Worm (Caenorhabditis elegans) whole organism, young adult: ENCODE results near the gene F28C6.9.

Source experiments
- B0336.3 ChIP-seq: fragments of 200-800 bp; sonication (Bioruptor generic); IDR thresholded peaks from 2 replicates; pipeline ENCODE4 v1.3.6; 2022; ENCODE audit warnings: missing genetic modification characterization, missing compliant biosample characterization
- C06A6.2 ChIP-seq: fragments of 200-800 bp; sonication (Bioruptor generic); conservative IDR thresholded peaks from 2 replicates; pipeline ENCODE4 v1.3.6; 2022; ENCODE audit warnings: missing genetic modification characterization, missing compliant biosample characterization
- D2030.7 ChIP-seq: fragments of 200-800 bp; sonication (Bioruptor generic); IDR thresholded peaks from 2 replicates; pipeline ENCODE4 v1.3.6; 2022; ENCODE audit warnings: missing genetic modification reagents, missing genetic modification characterization, missing compliant biosample characterization
- F33H1.4 ChIP-seq: fragments of 200-800 bp; sonication (Bioruptor generic); IDR thresholded peaks from 2 replicates; pipeline ENCODE4 v1.3.6; 2022; ENCODE audit warnings: missing genetic modification reagents, missing genetic modification characterization, missing compliant biosample characterization
- F37B4.10 ChIP-seq: fragments of 200-800 bp; sonication (Bioruptor generic); IDR thresholded peaks from 2 replicates; pipeline ENCODE4 v1.3.6; 2022; ENCODE audit warnings: missing genetic modification characterization, missing compliant biosample characterization
- F49E8.2 ChIP-seq: sonication (generic microtip); optimal IDR thresholded peaks from 3 replicates; lab custom pipeline; 2017; ENCODE audit warnings: missing genetic modification characterization, mild to moderate bottlenecking, missing compliant biosample characterization, antibody characterized with exemption, moderate library complexity; ENCODE audit not compliant: insufficient read depth
- F52B5.7 ChIP-seq: sonication (generic microtip); optimal IDR thresholded peaks from 2 replicates; lab custom pipeline; 2016; ENCODE audit warnings: mild to moderate bottlenecking, missing genetic modification characterization, missing compliant biosample characterization
- F55B11.4 ChIP-seq: sonication (generic microtip); optimal IDR thresholded peaks from 2 replicates; lab custom pipeline; 2016; ENCODE audit warnings: missing compliant biosample characterization, missing genetic modification characterization, borderline replicate concordance; ENCODE audit not compliant: insufficient read depth
- K12H6.12 ChIP-seq: fragments of 200-800 bp; sonication (Bioruptor generic); optimal IDR thresholded peaks from 2 replicates; lab custom pipeline; 2018; ENCODE audit warnings: mild to moderate bottlenecking, missing genetic modification characterization, missing compliant biosample characterization
- Y53F4B.3 ChIP-seq: fragments of 200-800 bp; sonication (Bioruptor generic); IDR thresholded peaks from 2 replicates; pipeline ENCODE4 v1.3.6; 2022; ENCODE audit warnings: missing genetic modification reagents, missing genetic modification characterization, missing compliant biosample characterization
- Y56A3A.18 ChIP-seq: fragments of 200-800 bp; sonication (Bioruptor generic); IDR thresholded peaks from 2 replicates; pipeline ENCODE4 v1.3.6; 2022; ENCODE audit warnings: missing genetic modification reagents, missing genetic modification characterization, missing compliant biosample characterization
- Y79H2A.3 ChIP-seq: fragments of 200-800 bp; sonication (Bioruptor generic); conservative IDR thresholded peaks from 2 replicates; pipeline ENCODE4 v1.3.6; 2022; ENCODE audit warnings: missing genetic modification reagents, missing genetic modification characterization, missing compliant biosample characterization
- ZK185.1 ChIP-seq: sonication (generic microtip); optimal IDR thresholded peaks from 2 replicates; lab custom pipeline; 2016; ENCODE audit warnings: mild to moderate bottlenecking, missing genetic modification characterization, missing compliant biosample characterization; ENCODE audit not compliant: poor library complexity, severe bottlenecking
- aptf-2 ChIP-seq: fragments of 200-800 bp; sonication (Bioruptor generic); conservative IDR thresholded peaks from 2 replicates; pipeline ENCODE4 v1.3.6; 2022; ENCODE audit warnings: missing genetic modification reagents, missing genetic modification characterization, missing compliant biosample characterization
- attf-6 ChIP-seq: fragments of 200-800 bp; sonication (Bioruptor generic); IDR thresholded peaks from 2 replicates; pipeline ENCODE4 v1.3.6; 2022; ENCODE audit warnings: missing genetic modification reagents, missing genetic modification characterization, missing compliant biosample characterization
- bed-1 ChIP-seq: fragments of 200-800 bp; sonication (Bioruptor generic); IDR thresholded peaks from 2 replicates; pipeline ENCODE4 v1.3.6; 2022; ENCODE audit warnings: missing genetic modification reagents, missing genetic modification characterization, missing compliant biosample characterization
- cebp-1 ChIP-seq, 2 experiments: fragments of 200-800 bp in 1 of 2; sonication (Bioruptor generic) in 1 of 2; sonication (generic microtip) in 1 of 2; IDR thresholded peaks in 1 of 2; optimal IDR thresholded peaks in 1 of 2; 2 replicates each; pipeline versions ENCODE4 v1.3.6 to Lab custom; 2017 to 2022; ENCODE audit warnings: missing compliant biosample characterization in 2 of 2, missing genetic modification characterization in 2 of 2, mild to moderate bottlenecking in 1 of 2, missing genetic modification reagents in 1 of 2, moderate library complexity in 1 of 2
- ceh-27 ChIP-seq: fragments of 200-800 bp; sonication (Bioruptor generic); optimal IDR thresholded peaks from 2 replicates; lab custom pipeline; 2018; ENCODE audit warnings: mild to moderate bottlenecking, missing genetic modification characterization, moderate library complexity, missing compliant biosample characterization
- ceh-40 ChIP-seq: fragments of 200-800 bp; sonication (Bioruptor generic); IDR thresholded peaks from 2 replicates; pipeline ENCODE4 v1.3.6; 2022; ENCODE audit warnings: missing genetic modification characterization, missing compliant biosample characterization
- ceh-91 ChIP-seq: fragments of 200-800 bp; sonication (Bioruptor generic); IDR thresholded peaks from 2 replicates; pipeline ENCODE4 v1.3.6; 2022; ENCODE audit warnings: missing genetic modification reagents, missing genetic modification characterization, missing compliant biosample characterization
- dpff-1 ChIP-seq: sonication (generic microtip); optimal IDR thresholded peaks from 2 replicates; lab custom pipeline; 2017; ENCODE audit warnings: mild to moderate bottlenecking, missing genetic modification characterization, missing compliant biosample characterization
- efl-1 ChIP-seq: fragments of 150-350 bp; optimal IDR thresholded peaks from 2 replicates; lab custom pipeline; 2014; ENCODE audit warnings: missing biosample characterization, missing genetic modification reagents, missing genetic modification characterization
- ekl-4 ChIP-seq: fragments of 200-800 bp; sonication (Bioruptor generic); IDR thresholded peaks from 2 replicates; pipeline ENCODE4 v1.3.6; 2022; ENCODE audit warnings: missing genetic modification reagents, missing genetic modification characterization, missing compliant biosample characterization
- ets-4 ChIP-seq: fragments of 200-800 bp; sonication (Bioruptor generic); optimal IDR thresholded peaks from 2 replicates; lab custom pipeline; 2018; ENCODE audit warnings: mild to moderate bottlenecking, missing genetic modification characterization, missing compliant biosample characterization
- hlh-12 ChIP-seq: sonication (generic microtip); optimal IDR thresholded peaks from 2 replicates; lab custom pipeline; 2016; ENCODE audit warnings: missing genetic modification characterization, missing compliant biosample characterization
- hmg-1.2 ChIP-seq: fragments of 200-800 bp; sonication (Bioruptor generic); IDR thresholded peaks from 2 replicates; pipeline ENCODE4 v1.3.6; 2022; ENCODE audit warnings: missing genetic modification reagents, missing genetic modification characterization, missing compliant biosample characterization
- hmg-20 ChIP-seq: fragments of 200-800 bp; sonication (Bioruptor generic); IDR thresholded peaks from 2 replicates; pipeline ENCODE4 v1.3.6; 2022; ENCODE audit warnings: missing genetic modification reagents, missing genetic modification characterization, missing compliant biosample characterization
- lag-1 ChIP-seq: fragments of 200-800 bp; sonication (Bioruptor generic); IDR thresholded peaks from 2 replicates; pipeline ENCODE4 v1.3.6; 2022; ENCODE audit warnings: missing genetic modification reagents, missing genetic modification characterization, missing compliant biosample characterization
- lin-26 ChIP-seq: fragments of 200-800 bp; sonication (Bioruptor generic); IDR thresholded peaks from 2 replicates; pipeline ENCODE4 v1.3.6; 2022; ENCODE audit warnings: missing genetic modification reagents, missing genetic modification characterization, missing compliant biosample characterization
- lin-35 ChIP-seq, 3 experiments: fragments of 150-350 bp in 2 of 3; sonication (generic microtip) in 1 of 3; optimal IDR thresholded peaks; 2 replicates each; lab custom pipeline; 2014 to 2018; ENCODE audit warnings: missing biosample characterization in 3 of 3, missing genetic modification characterization in 3 of 3, missing genetic modification reagents in 3 of 3
- lin-54 ChIP-seq: fragments of 200-800 bp; sonication (Bioruptor generic); optimal IDR thresholded peaks from 2 replicates; lab custom pipeline; 2018; ENCODE audit warnings: mild to moderate bottlenecking, missing genetic modification characterization, missing compliant biosample characterization
- lsy-27 ChIP-seq: sonication (generic microtip); optimal IDR thresholded peaks from 2 replicates; lab custom pipeline; 2017; ENCODE audit warnings: missing genetic modification characterization, mild to moderate bottlenecking, missing compliant biosample characterization, antibody characterized with exemption, missing genotype, borderline replicate concordance; ENCODE audit not compliant: insufficient read depth
- madf-8 ChIP-seq: fragments of 200-800 bp; sonication (Bioruptor generic); conservative IDR thresholded peaks from 2 replicates; pipeline ENCODE4 v1.3.6; 2022; ENCODE audit warnings: missing genetic modification reagents, missing genetic modification characterization, missing compliant biosample characterization
- mel-28 ChIP-seq: sonication (generic microtip); optimal IDR thresholded peaks from 2 replicates; lab custom pipeline; 2016; ENCODE audit warnings: borderline replicate concordance, mild to moderate bottlenecking, missing genetic modification characterization, missing compliant biosample characterization
- nhr-120 ChIP-seq: fragments of 200-800 bp; sonication (Bioruptor generic); IDR thresholded peaks from 2 replicates; pipeline ENCODE4 v1.3.6; 2022; ENCODE audit warnings: missing genetic modification characterization, missing compliant biosample characterization
- nhr-90 ChIP-seq: sonication (generic microtip); optimal IDR thresholded peaks from 2 replicates; lab custom pipeline; 2016; ENCODE audit warnings: missing genotype, mild to moderate bottlenecking, missing genetic modification characterization, missing compliant biosample characterization
- pbrm-1 ChIP-seq: fragments of 200-800 bp; sonication (Bioruptor generic); IDR thresholded peaks from 2 replicates; pipeline ENCODE4 v1.3.6; 2022; ENCODE audit warnings: missing genetic modification reagents, missing genetic modification characterization, missing compliant biosample characterization
- rec-8 ChIP-seq, 2 experiments: sonication (generic microtip); optimal IDR thresholded peaks; 2 replicates each; lab custom pipeline; 2016; ENCODE audit warnings: mild to moderate bottlenecking in 2 of 2, missing genetic modification characterization in 2 of 2, missing genetic modification reagents in 2 of 2, missing genotype in 2 of 2, missing biosample characterization in 1 of 2, missing compliant biosample characterization in 1 of 2, moderate library complexity in 1 of 2
- rpc-1 ChIP-seq, 2 experiments: fragments of 150-350 bp in 1 of 2; sonication (generic microtip) in 1 of 2; optimal IDR thresholded peaks; 2 replicates each; lab custom pipeline; 2014 to 2018; ENCODE audit warnings: missing biosample characterization in 1 of 2, missing genetic modification characterization in 1 of 2, missing genetic modification reagents in 1 of 2, missing genotype in 1 of 2
- sea-2 ChIP-seq: fragments of 200-800 bp; sonication (Bioruptor generic); IDR thresholded peaks from 2 replicates; pipeline ENCODE4 v1.3.6; 2022; ENCODE audit warnings: missing genetic modification characterization, missing compliant biosample characterization
- snpc-4 ChIP-seq, 5 experiments: fragments of 150-350 bp in 1 of 5; sonication (generic microtip) in 4 of 5; optimal IDR thresholded peaks; 2 replicates each; lab custom pipeline; 2014 to 2018; ENCODE audit warnings: missing genetic modification characterization in 5 of 5, missing biosample characterization in 3 of 5, antibody characterized with exemption in 2 of 5, mild to moderate bottlenecking in 2 of 5, missing compliant biosample characterization in 2 of 5, missing genotype in 2 of 5, moderate library complexity in 2 of 5, missing genetic modification reagents in 1 of 5
- somi-1 ChIP-seq: fragments of 200-800 bp; sonication (Bioruptor generic); optimal IDR thresholded peaks from 2 replicates; lab custom pipeline; 2018; ENCODE audit warnings: mild to moderate bottlenecking, missing genetic modification characterization, missing compliant biosample characterization
- unc-62 ChIP-seq: fragments of 150-350 bp; optimal IDR thresholded peaks from 2 replicates; lab custom pipeline; 2014; ENCODE audit warnings: missing biosample characterization, missing genetic modification reagents, missing genetic modification characterization
- zfh-2 ChIP-seq: fragments of 200-800 bp; sonication (Bioruptor generic); conservative IDR thresholded peaks from 2 replicates; pipeline ENCODE4 v1.3.6; 2022; ENCODE audit warnings: missing genetic modification reagents, missing genetic modification characterization, missing compliant biosample characterization
- ztf-18 ChIP-seq: sonication (generic microtip); optimal IDR thresholded peaks from 2 replicates; lab custom pipeline; 2016; ENCODE audit warnings: missing genotype, mild to moderate bottlenecking, missing genetic modification characterization, missing compliant biosample characterization

The F28C6.9 gene

DNA sequence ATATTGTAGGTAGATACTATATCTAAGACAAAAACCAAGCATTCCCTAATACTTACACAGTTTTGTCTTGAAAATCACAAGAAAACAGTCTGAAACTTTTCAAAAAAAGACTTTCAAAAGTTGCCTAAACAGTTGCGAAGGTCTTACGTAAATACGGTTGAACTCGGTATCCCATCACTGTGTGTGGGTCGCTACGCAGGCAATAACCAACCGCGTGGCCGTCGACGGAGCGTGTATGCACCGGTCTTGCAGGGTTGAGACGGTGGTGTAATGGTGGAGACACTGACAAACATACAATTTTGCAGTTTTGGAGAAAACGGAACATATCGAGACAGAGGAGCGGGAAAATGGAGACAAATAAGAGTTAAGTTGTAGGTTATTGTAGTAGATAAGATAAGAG lies 48.8 kb downstream of the F28C6.9 start, which contains the start of gene iff-2 (continued):
- no peak for TF ChIP-seq lsy-27 (tag; lab: Kevin White, UChicago)
- no peak for TF ChIP-seq bed-1 (GFP tag; lab: Robert Waterston, UW)
- peak; percentile 77; the same call in 1 of the 2 replicates for TF ChIP-seq Y56A3A.18 (GFP tag; lab: Robert Waterston, UW)
- TF ChIP-seq F55B11.4 (tag; lab: Kevin White, UChicago): no peak
- peak; percentile 100 for TF ChIP-seq ceh-27 (GFP tag; lab: Kevin White, UChicago)
- TF ChIP-seq zfh-2: peak; percentile 95
- no peak for TF ChIP-seq sea-2 (GFP tag; lab: Robert Waterston, UW)
- no peak for TF ChIP-seq Y79H2A.3 (GFP tag; lab: Robert Waterston, UW)
- peak; percentile 98 for TF ChIP-seq lin-54 (GFP tag; lab: Kevin White, UChicago)
- peak; percentile 81 for TF ChIP-seq F33H1.4 (GFP tag; lab: Robert Waterston, UW)
- TF ChIP-seq ceh-91 (GFP tag; lab: Robert Waterston, UW): peak; percentile 64
- TF ChIP-seq F37B4.10: 0 out of 2 replicates have a peak, but pooled peaks have one; percentile 74
- TF ChIP-seq C06A6.2 (GFP tag; lab: Robert Waterston, UW): peak; percentile 95
- TF ChIP-seq lin-26 (GFP tag; lab: Robert Waterston, UW): no peak
- no peak for TF ChIP-seq dpff-1 (tag; lab: Kevin White, UChicago)
- TF ChIP-seq efl-1 (GFP tag; lab: Kevin White, UChicago): peak; percentile 56
- TF ChIP-seq somi-1: peak; percentile 93
- TF ChIP-seq rpc-1 (optimal IDR thresholded peaks at IDR 0.05; lab: Kevin White, UChicago): peak; percentile 6
- no peak for TF ChIP-seq rpc-1 (tag; optimal IDR thresholded peaks at IDR 0.05; lab: Kevin White, UChicago)
- TF ChIP-seq cebp-1 (GFP tag; IDR thresholded peaks at IDR 0.05; lab: Robert Waterston, UW): peak; percentile 89
- TF ChIP-seq cebp-1 (tag; optimal IDR thresholded peaks at IDR 0.05; lab: Kevin White, UChicago): peak; percentile 97
- TF ChIP-seq attf-6 (GFP tag; lab: Robert Waterston, UW): peak; percentile 53; the same call in 1 of the 2 replicates
- TF ChIP-seq nhr-90: peak; percentile 95
- peak; percentile 84 for TF ChIP-seq ztf-18
- no peak; the same call in 1 of the 2 replicates for TF ChIP-seq hmg-20
- peak; percentile 97 for TF ChIP-seq ekl-4 (GFP tag; lab: Robert Waterston, UW)
- TF ChIP-seq hmg-1.2: peak; percentile 95
- TF ChIP-seq unc-62: peak; percentile 87
- TF ChIP-seq lin-35 (GFP tag; optimal IDR thresholded peaks at IDR 0.05; lab: Kevin White, UChicago): peak; percentile 29 to 96 (median 79)
- TF ChIP-seq ZK185.1: peak; percentile 95
- TF ChIP-seq D2030.7 (GFP tag; lab: Robert Waterston, UW): no peak
- peak; percentile 97 for TF ChIP-seq B0336.3 (GFP tag; lab: Robert Waterston, UW)
- no peak for TF ChIP-seq hlh-12 (tag; lab: Kevin White, UChicago)
- no peak for TF ChIP-seq snpc-4 (GFP tag; optimal IDR thresholded peaks at IDR 0.05; lab: Kevin White, UChicago)
- TF ChIP-seq snpc-4 (tag; optimal IDR thresholded peaks at IDR 0.05; lab: Kevin White, UChicago): peak in 3 of 4 experiments; percentile 84 to 89 (median 89)
- TF ChIP-seq mel-28 (tag; lab: Kevin White, UChicago): no peak
- TF ChIP-seq aptf-2 (GFP tag; lab: Robert Waterston, UW): peak; percentile 45; the same call in 1 of the 2 replicates
- TF ChIP-seq Y53F4B.3: no peak
- TF ChIP-seq ceh-40 (GFP tag; lab: Robert Waterston, UW): 0 out of 2 replicates have a peak, but pooled peaks have one; percentile 64
- peak; percentile 85 for TF ChIP-seq F52B5.7
- no peak for TF ChIP-seq rec-8 (tag; optimal IDR thresholded peaks at IDR 0.05; lab: Kevin White, UChicago)
- TF ChIP-seq nhr-120: peak; percentile 80; the same call in 1 of the 2 replicates
- TF ChIP-seq pbrm-1 (GFP tag; lab: Robert Waterston, UW): peak; percentile 98
- TF ChIP-seq lag-1 (GFP tag; lab: Robert Waterston, UW): peak; percentile 29; the same call in 1 of the 2 replicates
- TF ChIP-seq F49E8.2 (tag; lab: Kevin White, UChicago): no peak
- TF ChIP-seq ets-4 (GFP tag; lab: Kevin White, UChicago): peak; percentile 99
- no peak for TF ChIP-seq madf-8
- peak; percentile 99 for TF ChIP-seq K12H6.12 (tag; lab: Kevin White, UChicago)
